Fruit fly (Drosophila melanogaster) whole organism, embryonic: Measurements from ENCODE around the gene CG3505.

Experiments used
- B-H2 ChIP-seq: fragments of 200-800 bp; sonication (Bioruptor generic); optimal IDR thresholded peaks from 2 replicates; lab custom pipeline; 2018; ENCODE audit warnings: missing biosample characterization, mild to moderate bottlenecking, missing genetic modification characterization
- CG10209 ChIP-seq: fragments of 200-800 bp; sonication (Bioruptor generic); optimal IDR thresholded peaks from 3 replicates; lab custom pipeline; 2017; ENCODE audit warnings: missing biosample characterization, mild to moderate bottlenecking, missing genetic modification characterization, missing genetic modification reagents
- CG3726 ChIP-seq: fragments of 200-800 bp; sonication (Bioruptor generic); IDR thresholded peaks from 3 replicates; pipeline ENCODE4, ENCODE4 v1.3.6; 2022; ENCODE audit warnings: missing biosample characterization, missing genetic modification characterization
- E2f2 ChIP-seq: fragments of 200-800 bp; sonication (Bioruptor generic); IDR thresholded peaks from 2 replicates; pipeline ENCODE4 v1.3.6; 2022; ENCODE audit warnings: missing biosample characterization, missing genetic modification characterization
- Lpt ChIP-seq: fragments of >200 bp; optimal IDR thresholded peaks from 2 replicates; lab custom pipeline; 2018; ENCODE audit warnings: missing biosample characterization, missing genetic modification characterization
- jumu ChIP-seq: fragments of 200-800 bp; sonication (Bioruptor generic); optimal IDR thresholded peaks from 3 replicates; lab custom pipeline; 2016; ENCODE audit warnings: missing biosample characterization, missing genetic modification characterization
- maf-S ChIP-seq: fragments of 200-800 bp; sonication (Bioruptor generic); optimal IDR thresholded peaks from 2 replicates; lab custom pipeline; 2016; ENCODE audit warnings: missing biosample characterization, missing genetic modification characterization
- seq ChIP-seq: fragments of 200-800 bp; sonication (Bioruptor generic); IDR thresholded peaks from 2 replicates; pipeline ENCODE4 v1.3.6; 2022; ENCODE audit warnings: missing biosample characterization, missing genetic modification characterization

DNA sequence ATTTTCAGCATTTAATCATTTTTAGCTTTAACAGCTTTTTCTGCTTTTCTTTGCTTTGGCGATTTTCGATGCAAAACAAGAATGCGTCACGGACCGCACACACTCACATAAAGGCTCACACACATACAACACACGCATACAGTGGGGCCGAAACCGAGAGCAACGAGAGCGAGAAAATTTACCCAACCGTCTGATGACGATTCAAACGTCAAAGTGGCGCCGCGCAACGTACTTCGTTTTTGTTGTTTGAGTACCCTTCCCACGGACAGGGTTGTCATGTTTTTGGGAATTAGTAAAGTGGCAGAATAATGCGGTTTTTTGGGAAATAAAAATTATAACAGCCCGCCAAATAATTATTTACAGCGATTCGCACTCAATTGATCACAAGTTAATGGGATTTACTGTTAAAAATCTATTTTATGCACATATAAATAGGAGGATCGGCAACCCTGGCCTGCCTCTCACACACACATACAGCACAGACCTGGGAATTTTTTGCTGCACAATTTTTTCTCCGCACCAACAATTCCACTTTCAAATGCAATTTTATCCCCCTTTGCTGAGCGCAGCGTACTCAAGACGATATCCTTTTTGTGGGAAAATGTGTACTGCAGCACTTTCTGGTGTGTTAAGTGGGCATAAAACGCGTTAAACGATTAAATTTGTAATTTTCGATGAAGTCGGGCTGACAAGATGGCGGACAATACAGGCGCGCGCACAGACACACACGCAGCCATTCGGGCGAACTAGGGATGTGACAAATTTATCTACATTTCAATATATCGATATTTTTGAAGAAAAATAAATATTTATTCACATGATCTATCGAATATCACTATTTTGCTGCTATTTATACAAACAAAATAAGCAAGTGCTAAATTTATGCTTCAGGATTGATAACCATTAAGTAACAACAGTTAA lies 2.0 kb upstream of the CG3505 start:
- peak; percentile 82; the same call in 1 of the 3 replicates for TF ChIP-seq CG3726 (GFP tag; lab: Robert Waterston, UW)
- peak; percentile 94 for TF ChIP-seq B-H2 (GFP tag; lab: Kevin White, UChicago)
- TF ChIP-seq E2f2, result peak; percentile 75
- TF ChIP-seq maf-S (GFP tag; lab: Kevin White, UChicago), result peak; percentile 86
- peak; percentile 90 for TF ChIP-seq seq (GFP tag; lab: Robert Waterston, UW)
- no peak for TF ChIP-seq Lpt
- peak; percentile 91 for TF ChIP-seq CG10209 (GFP tag; lab: Kevin White, UChicago)
- TF ChIP-seq jumu, result peak; percentile 89
